Fruit fly (Drosophila melanogaster): ENCODE measurements around the gene CG15317.

CG15317 gene

dm6 chrX:9599158-9600082 lies 43.1 kb upstream of the CG15317 start (continued):
- no peak for TF ChIP-seq Bdp1 (GFP tag; optimal IDR thresholded peaks at IDR 0.05)
- TF ChIP-seq Dip2 (GFP tag; IDR thresholded peaks at IDR 0.05): no peak
- TF ChIP-seq CG1529 (GFP tag; optimal IDR thresholded peaks at IDR 0.05): no peak
- TF ChIP-seq usp (GFP tag; optimal IDR thresholded peaks at IDR 0.05): no peak
- no peak for TF ChIP-seq gfzf (GFP tag; optimal IDR thresholded peaks at IDR 0.05)
- peak; percentile 73 for TF ChIP-seq sens (GFP tag)
- TF ChIP-seq chif (GFP tag; optimal IDR thresholded peaks at IDR 0.05): no peak
- no peak for TF ChIP-seq Nf-YB (GFP tag; optimal IDR thresholded peaks at IDR 0.05)
- TF ChIP-seq CG8281 (tag; optimal IDR thresholded peaks at IDR 0.05): no peak
- no peak for TF ChIP-seq CG15011 (GFP tag; optimal IDR thresholded peaks at IDR 0.05)
- no peak for TF ChIP-seq MESR4 (GFP tag; optimal IDR thresholded peaks at IDR 0.05)
- TF ChIP-seq salm (tag; optimal IDR thresholded peaks at IDR 0.05): no peak
- TF ChIP-seq CG10565 (GFP tag; optimal IDR thresholded peaks at IDR 0.05): no peak
- peak; percentile 70 for TF ChIP-seq CG15479 (GFP tag; optimal IDR thresholded peaks at IDR 0.05)
- TF ChIP-seq fru (optimal IDR thresholded peaks at IDR 0.05): no peak
- peak in 1 of 2 experiments; percentile 81 for TF ChIP-seq Pdp1 (GFP tag; optimal IDR thresholded peaks at IDR 0.05)
- TF ChIP-seq nerfin-2 (GFP tag; IDR thresholded peaks at IDR 0.05; ENCODE audit: partially characterized antibody): no peak
- TF ChIP-seq CG4854 (GFP tag; optimal IDR thresholded peaks at IDR 0.05): no peak
- peak; percentile 96 for TF ChIP-seq bigmax (GFP tag; optimal IDR thresholded peaks at IDR 0.05)
- no peak for TF ChIP-seq shn (GFP tag; optimal IDR thresholded peaks at IDR 0.05)
- peak; percentile 18 for TF ChIP-seq lab (GFP tag; optimal IDR thresholded peaks at IDR 0.05)
- TF ChIP-seq CG13287 (GFP tag; IDR thresholded peaks at IDR 0.05; ENCODE audit: partially characterized antibody): peak; percentile 24; the same call in 1 of the 2 replicates
- TF ChIP-seq CG7928 (GFP tag; optimal IDR thresholded peaks at IDR 0.05): no peak
- no peak for TF ChIP-seq BEAF-32 (GFP tag; optimal IDR thresholded peaks at IDR 0.05)
- no peak for TF ChIP-seq pum (GFP tag; optimal IDR thresholded peaks at IDR 0.05)
- no peak for TF ChIP-seq sens-2 (GFP tag; IDR thresholded peaks at IDR 0.05)
- no peak for TF ChIP-seq CG4424 (GFP tag; optimal IDR thresholded peaks at IDR 0.05)
- TF ChIP-seq ttk (GFP tag; IDR thresholded peaks at IDR 0.05): no peak
- TF ChIP-seq CG18262 (tag; optimal IDR thresholded peaks at IDR 0.05): no peak
- no peak for TF ChIP-seq gcm2 (GFP tag; optimal IDR thresholded peaks at IDR 0.05)
- TF ChIP-seq CG17328 (GFP tag; IDR thresholded peaks at IDR 0.05): no peak
- TF ChIP-seq chinmo (GFP tag; IDR thresholded peaks at IDR 0.05; ENCODE audit: partially characterized antibody): 0 out of 4 replicates have a peak, but pooled peaks have one; percentile 53
- TF ChIP-seq Bgb (GFP tag; IDR thresholded peaks at IDR 0.05; ENCODE audit: partially characterized antibody): 0 out of 2 replicates have a peak, but pooled peaks have one; percentile 8
- no peak for TF ChIP-seq seq (GFP tag; IDR thresholded peaks at IDR 0.05)
- TF ChIP-seq Adf1 (GFP tag; IDR thresholded peaks at IDR 0.05): peak; percentile 78; the same call in 1 of the 2 replicates
- TF ChIP-seq CG18619 (GFP tag; optimal IDR thresholded peaks at IDR 0.05): no peak
- no peak for TF ChIP-seq CG8478 (optimal IDR thresholded peaks at IDR 0.05)
- no peak for TF ChIP-seq CG33557 (GFP tag; optimal IDR thresholded peaks at IDR 0.05)
- no peak for TF ChIP-seq her (GFP tag; optimal IDR thresholded peaks at IDR 0.05)
- no peak for TF ChIP-seq Max (GFP tag; optimal IDR thresholded peaks at IDR 0.05)
- TF ChIP-seq fd64A (GFP tag; optimal IDR thresholded peaks at IDR 0.05): no peak
- peak; percentile 32 for TF ChIP-seq CG11504 (tag; optimal IDR thresholded peaks at IDR 0.05)
- no peak for TF ChIP-seq zf30C (GFP tag; optimal IDR thresholded peaks at IDR 0.05)
- no peak for TF ChIP-seq Dad (GFP tag; optimal IDR thresholded peaks at IDR 0.05)
- no peak for TF ChIP-seq Blimp-1 (GFP tag; optimal IDR thresholded peaks at IDR 0.05)
- TF ChIP-seq psq (GFP tag; optimal IDR thresholded peaks at IDR 0.05): no peak
- no peak for TF ChIP-seq Elba2 (GFP tag; optimal IDR thresholded peaks at IDR 0.05)
- TF ChIP-seq sd (tag; optimal IDR thresholded peaks at IDR 0.05): peak; percentile 29
- no peak for TF ChIP-seq Fer1 (GFP tag; optimal IDR thresholded peaks at IDR 0.05)

All from whole organism, embryonic.